Fruit fly (Drosophila melanogaster) whole organism, embryonic: ENCODE data around the gene Dlg5.

Experiments used
- CG6791 ChIP-seq: fragments of 200-800 bp; sonication (Bioruptor generic); IDR thresholded peaks from 3 replicates; pipeline ENCODE4 v1.3.6; 2022; ENCODE audit warnings: missing biosample characterization, missing genetic modification characterization; ENCODE audit not compliant: partially characterized antibody
- CG8281 ChIP-seq: fragments of 200-800 bp; sonication (Bioruptor generic); optimal IDR thresholded peaks from 2 replicates; lab custom pipeline; 2018; ENCODE audit warnings: missing biosample characterization, mild to moderate bottlenecking, missing genetic modification characterization, moderate library complexity
- D19B ChIP-seq: fragments of 200-800 bp; sonication (Bioruptor generic); optimal IDR thresholded peaks from 2 replicates; lab custom pipeline; 2017; ENCODE audit warnings: missing biosample characterization, mild to moderate bottlenecking, missing genetic modification characterization
- Hmr ChIP-seq: fragments of 200-800 bp; sonication (Bioruptor generic); optimal IDR thresholded peaks from 3 replicates; lab custom pipeline; 2017; ENCODE audit warnings: mild to moderate bottlenecking, missing biosample characterization, missing genetic modification reagents, missing genetic modification characterization
- Ravus ChIP-seq: fragments of 200-800 bp; sonication (Bioruptor generic); IDR thresholded peaks from 2 replicates; pipeline ENCODE4 v1.3.6; 2022; ENCODE audit warnings: missing biosample characterization, missing genetic modification characterization
- Trl ChIP-seq, 3 experiments: fragments of >200 bp in 2 of 3; fragments of 200-800 bp in 1 of 3; sonication (Bioruptor generic) in 1 of 3; optimal IDR thresholded peaks; 2 replicates in 1 of 3; 3 replicates in 2 of 3; lab custom pipeline; 2016 to 2017; ENCODE audit warnings: missing biosample characterization in 1 of 3, missing genetic modification characterization in 1 of 3
- ase ChIP-seq: fragments of 200-800 bp; sonication (Bioruptor generic); IDR thresholded peaks from 3 replicates; pipeline ENCODE4 v1.3.6; 2022; ENCODE audit warnings: missing biosample characterization, missing genetic modification characterization
- bowl ChIP-seq: fragments of 200-800 bp; sonication (Bioruptor generic); IDR thresholded peaks from 2 replicates; pipeline ENCODE4 v1.3.6; 2022; ENCODE audit warnings: missing biosample characterization, missing genetic modification characterization
- dati ChIP-seq: fragments of 200-800 bp; sonication (Bioruptor generic); IDR thresholded peaks from 2 replicates; pipeline ENCODE4 v1.3.6; 2022; ENCODE audit warnings: missing biosample characterization, missing genetic modification characterization
- h ChIP-seq: fragments of >200 bp; optimal IDR thresholded peaks from 2 replicates; lab custom pipeline; 2017
- stc ChIP-seq: fragments of 200-800 bp; sonication (Bioruptor generic); IDR thresholded peaks from 2 replicates; pipeline ENCODE4 v1.3.6; 2022; ENCODE audit warnings: missing biosample characterization, missing genetic modification characterization

DNA sequence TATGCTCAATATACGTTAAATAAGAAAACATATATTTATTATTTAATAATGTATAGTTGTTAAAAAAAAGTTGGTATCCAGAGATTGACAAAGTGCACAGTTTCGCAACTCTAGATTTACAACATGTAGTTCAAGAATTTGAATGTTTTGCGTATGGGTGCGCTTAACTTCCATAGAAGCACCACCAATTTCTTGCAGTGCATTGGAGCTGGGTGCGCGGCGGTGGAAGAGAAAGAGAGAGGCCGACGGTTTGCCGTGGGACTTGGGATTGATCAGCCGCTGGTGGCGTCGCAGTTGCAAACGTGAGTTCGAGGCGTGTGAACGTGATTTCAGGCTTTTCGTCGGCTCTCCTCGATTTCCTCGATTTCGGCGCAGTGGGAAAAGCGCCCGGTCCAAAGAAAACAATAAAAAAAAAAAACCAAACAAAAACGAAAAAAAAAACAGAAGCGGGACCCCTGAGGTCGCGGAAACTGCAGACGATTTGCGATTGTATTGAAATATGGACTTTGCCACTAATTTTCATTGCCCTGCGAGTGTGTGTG lies 15.4 kb downstream of the Dlg5 start, which contains the start of gene spz4:
- TF ChIP-seq Ravus (GFP tag; lab: Robert Waterston, UW) (no peak), h (no peak), bowl (no peak), D19B (GFP tag; lab: Kevin White, UChicago) (no peak), Hmr (GFP tag; lab: Kevin White, UChicago) (no peak), ase (GFP tag; lab: Robert Waterston, UW) (no peak), CG8281 (no peak), CG6791 (no peak), dati (no peak), stc (no peak), Trl (optimal IDR thresholded peaks at IDR 0.05; lab: Kevin White, UChicago) (peak in 1 of 2 experiments; percentile 2), Trl (GFP tag; optimal IDR thresholded peaks at IDR 0.05; lab: Kevin White, UChicago) (no peak)
